Fruit fly (Drosophila melanogaster) whole organism, embryonic: ENCODE data around the gene Shc.
A peak's percentile ranks its signal among the peaks of the same experiment; 100 is the strongest.

Experiments used
- Atf3 ChIP-seq: fragments of 200-800 bp; sonication (Bioruptor generic); optimal IDR thresholded peaks from 3 replicates; lab custom pipeline; 2016; ENCODE audit warnings: missing biosample characterization, missing genetic modification characterization
- BEAF-32 ChIP-seq: fragments of 200-800 bp; sonication (Bioruptor generic); optimal IDR thresholded peaks from 3 replicates; lab custom pipeline; 2017; ENCODE audit warnings: missing biosample characterization, missing genetic modification characterization, mild to moderate bottlenecking, moderate library complexity, missing genetic modification reagents
- CG10274 ChIP-seq: fragments of 200-800 bp; sonication (Bioruptor generic); optimal IDR thresholded peaks from 3 replicates; lab custom pipeline; 2017; ENCODE audit warnings: missing biosample characterization, mild to moderate bottlenecking, missing genetic modification characterization
- CG10959 ChIP-seq: fragments of 200-800 bp; sonication (Bioruptor generic); IDR thresholded peaks from 2 replicates; pipeline ENCODE4 v1.3.6; 2022; ENCODE audit warnings: missing biosample characterization, missing genetic modification characterization
- CG10979 ChIP-seq: fragments of 200-800 bp; sonication (Bioruptor generic); optimal IDR thresholded peaks from 2 replicates; lab custom pipeline; 2018; ENCODE audit warnings: missing biosample characterization, mild to moderate bottlenecking, missing genetic modification characterization, moderate library complexity
- CG11085 ChIP-seq: fragments of 200-800 bp; sonication (Bioruptor generic); IDR thresholded peaks from 2 replicates; pipeline ENCODE4 v1.3.6; 2022; ENCODE audit warnings: missing biosample characterization, missing genetic modification characterization
- CG11247 ChIP-seq: fragments of 200-800 bp; sonication (Bioruptor generic); IDR thresholded peaks from 2 replicates; pipeline ENCODE4 v1.3.6; 2022; ENCODE audit warnings: missing biosample characterization, missing genetic modification characterization
- CG11560 ChIP-seq: fragments of 200-800 bp; sonication (Bioruptor generic); IDR thresholded peaks from 3 replicates; pipeline ENCODE4 v1.3.6; 2022; ENCODE audit warnings: missing biosample characterization, missing genetic modification characterization
- CG12236 ChIP-seq: fragments of 200-800 bp; sonication (Bioruptor generic); optimal IDR thresholded peaks from 2 replicates; lab custom pipeline; 2016; ENCODE audit warnings: missing biosample characterization, missing genetic modification characterization
- CG12299 ChIP-seq: fragments of 200-800 bp; sonication (Bioruptor generic); optimal IDR thresholded peaks from 2 replicates; lab custom pipeline; 2018; ENCODE audit warnings: missing biosample characterization, mild to moderate bottlenecking, missing genetic modification characterization
- CG13123 ChIP-seq: fragments of 200-800 bp; sonication (Bioruptor generic); optimal IDR thresholded peaks from 2 replicates; lab custom pipeline; 2016; ENCODE audit warnings: missing biosample characterization, missing genetic modification characterization
- CG14710 ChIP-seq: fragments of 200-800 bp; sonication (Bioruptor generic); optimal IDR thresholded peaks from 3 replicates; lab custom pipeline; 2019; ENCODE audit warnings: missing biosample characterization, mild to moderate bottlenecking, missing genetic modification characterization, moderate library complexity
- CG1603 ChIP-seq: fragments of 200-800 bp; sonication (Bioruptor generic); optimal IDR thresholded peaks from 2 replicates; lab custom pipeline; 2019; ENCODE audit warnings: missing biosample characterization, mild to moderate bottlenecking, missing genetic modification characterization, moderate library complexity
- CG17612 ChIP-seq: fragments of 200-800 bp; sonication (Bioruptor generic); IDR thresholded peaks from 2 replicates; pipeline ENCODE4 v1.3.6; 2022; ENCODE audit warnings: missing biosample characterization, missing genetic modification characterization
- CG18619 ChIP-seq: fragments of 200-800 bp; sonication (Bioruptor generic); optimal IDR thresholded peaks from 3 replicates; lab custom pipeline; 2017; ENCODE audit warnings: missing biosample characterization, mild to moderate bottlenecking, missing genetic modification characterization
- CG2889 ChIP-seq: fragments of 200-800 bp; sonication (Bioruptor generic); IDR thresholded peaks from 3 replicates; pipeline ENCODE4 v1.3.6; 2022; ENCODE audit warnings: missing biosample characterization, missing genetic modification characterization
- CG31365 ChIP-seq: fragments of 200-800 bp; sonication (Bioruptor generic); optimal IDR thresholded peaks from 2 replicates; lab custom pipeline; 2018; ENCODE audit warnings: missing biosample characterization, mild to moderate bottlenecking, missing genetic modification characterization
- CG31388 ChIP-seq: fragments of 200-800 bp; sonication (Bioruptor generic); optimal IDR thresholded peaks from 2 replicates; lab custom pipeline; 2016; ENCODE audit warnings: missing biosample characterization, missing genetic modification characterization
- CG33557 ChIP-seq: fragments of 200-800 bp; sonication (Bioruptor generic); optimal IDR thresholded peaks from 2 replicates; lab custom pipeline; 2019; ENCODE audit warnings: missing biosample characterization, mild to moderate bottlenecking, missing genetic modification characterization, moderate library complexity
- CG34376 ChIP-seq: fragments of 200-800 bp; sonication (Bioruptor generic); optimal IDR thresholded peaks from 2 replicates; lab custom pipeline; 2018; ENCODE audit warnings: missing biosample characterization, mild to moderate bottlenecking, missing genetic modification characterization
- CG5180 ChIP-seq: fragments of 200-800 bp; sonication (Bioruptor generic); optimal IDR thresholded peaks from 3 replicates; lab custom pipeline; 2017; ENCODE audit warnings: missing biosample characterization, missing genetic modification characterization, mild to moderate bottlenecking, moderate library complexity, missing genetic modification reagents
- CG6683 ChIP-seq: fragments of 200-800 bp; sonication (Bioruptor generic); optimal IDR thresholded peaks from 2 replicates; lab custom pipeline; 2017; ENCODE audit warnings: missing biosample characterization, mild to moderate bottlenecking, missing genetic modification characterization, missing genetic modification reagents
- CG6765 ChIP-seq: fragments of 200-800 bp; sonication (Bioruptor generic); optimal IDR thresholded peaks from 3 replicates; lab custom pipeline; 2017; ENCODE audit warnings: missing biosample characterization, mild to moderate bottlenecking, missing genetic modification characterization
- CG8089 ChIP-seq: fragments of 200-800 bp; sonication (Bioruptor generic); optimal IDR thresholded peaks from 3 replicates; lab custom pipeline; 2016; ENCODE audit warnings: missing biosample characterization, missing genetic modification characterization
- CoRest ChIP-seq: fragments of 200-800 bp; sonication (Bioruptor generic); optimal IDR thresholded peaks from 3 replicates; lab custom pipeline; 2018; ENCODE audit warnings: missing biosample characterization, mild to moderate bottlenecking, missing genetic modification characterization, moderate library complexity
- D ChIP-seq, 2 experiments: fragments of 200-800 bp in 1 of 2; fragments of >200 bp in 1 of 2; sonication (Bioruptor generic) in 1 of 2; optimal IDR thresholded peaks; 2 replicates in 1 of 2; 3 replicates in 1 of 2; lab custom pipeline; 2017; ENCODE audit warnings: mild to moderate bottlenecking in 1 of 2, missing biosample characterization in 1 of 2, missing genetic modification characterization in 1 of 2, missing genetic modification reagents in 1 of 2
- D19B ChIP-seq: fragments of 200-800 bp; sonication (Bioruptor generic); optimal IDR thresholded peaks from 2 replicates; lab custom pipeline; 2017; ENCODE audit warnings: missing biosample characterization, mild to moderate bottlenecking, missing genetic modification characterization
- Dek ChIP-seq: fragments of 200-800 bp; sonication (Bioruptor generic); optimal IDR thresholded peaks from 3 replicates; lab custom pipeline; 2019; ENCODE audit warnings: missing biosample characterization, mild to moderate bottlenecking, missing genetic modification characterization, moderate library complexity
- Dip3 ChIP-seq: fragments of 200-800 bp; sonication (Bioruptor generic); optimal IDR thresholded peaks from 3 replicates; lab custom pipeline; 2016; ENCODE audit warnings: missing biosample characterization, missing genetic modification characterization
- Mrtf ChIP-seq: fragments of 200-800 bp; sonication (Bioruptor generic); IDR thresholded peaks from 3 replicates; pipeline ENCODE4 v1.3.6; 2022; ENCODE audit warnings: missing biosample characterization, missing genetic modification characterization
- Neu2 ChIP-seq: fragments of 200-800 bp; sonication (Bioruptor generic); optimal IDR thresholded peaks from 3 replicates; lab custom pipeline; 2016; ENCODE audit warnings: missing biosample characterization, missing genetic modification characterization, borderline replicate concordance
- Nf-YB ChIP-seq: fragments of 200-800 bp; sonication (Bioruptor generic); optimal IDR thresholded peaks from 3 replicates; lab custom pipeline; 2019; ENCODE audit warnings: missing biosample characterization, mild to moderate bottlenecking, missing genetic modification characterization, moderate library complexity
- Poxn ChIP-seq: fragments of 200-800 bp; sonication (Bioruptor generic); IDR thresholded peaks from 2 replicates; pipeline ENCODE4 v1.3.6; 2022; ENCODE audit warnings: missing biosample characterization, missing genetic modification characterization
- Sox100B ChIP-seq: fragments of 200-800 bp; sonication (Bioruptor generic); optimal IDR thresholded peaks from 3 replicates; lab custom pipeline; 2018; ENCODE audit warnings: missing biosample characterization, mild to moderate bottlenecking, missing genetic modification characterization
- Sry-β ChIP-seq: fragments of 200-800 bp; sonication (Bioruptor generic); optimal IDR thresholded peaks from 2 replicates; lab custom pipeline; 2018; ENCODE audit warnings: missing biosample characterization, mild to moderate bottlenecking, missing genetic modification characterization, moderate library complexity
- Ssrp ChIP-seq: fragments of 200-800 bp; sonication (Bioruptor generic); optimal IDR thresholded peaks from 2 replicates; lab custom pipeline; 2018; ENCODE audit warnings: missing biosample characterization, mild to moderate bottlenecking, missing genetic modification characterization, moderate library complexity
- ash1 ChIP-seq: fragments of 200-800 bp; sonication (Bioruptor generic); optimal IDR thresholded peaks from 2 replicates; lab custom pipeline; 2018; ENCODE audit warnings: missing biosample characterization, mild to moderate bottlenecking, missing genetic modification characterization
- bcd ChIP-seq: fragments of 200-800 bp; sonication (Bioruptor generic); optimal IDR thresholded peaks from 2 replicates; lab custom pipeline; 2017; ENCODE audit warnings: missing biosample characterization, mild to moderate bottlenecking, missing genetic modification characterization
- crp ChIP-seq, 2 experiments: fragments of 200-800 bp; sonication (Bioruptor generic); optimal IDR thresholded peaks; 2 replicates in 1 of 2; 3 replicates in 1 of 2; lab custom pipeline; 2017; ENCODE audit warnings: missing biosample characterization in 2 of 2, missing genetic modification characterization in 2 of 2, mild to moderate bottlenecking in 1 of 2, moderate library complexity in 1 of 2
- dmrt99B ChIP-seq: fragments of 200-800 bp; sonication (Bioruptor generic); optimal IDR thresholded peaks from 2 replicates; lab custom pipeline; 2018; ENCODE audit warnings: missing biosample characterization, mild to moderate bottlenecking, missing genetic modification characterization, moderate library complexity
- insv ChIP-seq, 2 experiments: fragments of 200-800 bp; sonication (Bioruptor generic); optimal IDR thresholded peaks; 3 replicates each; lab custom pipeline; 2016 to 2018; ENCODE audit warnings: missing biosample characterization in 2 of 2, missing genetic modification characterization in 2 of 2
- jumu ChIP-seq: fragments of 200-800 bp; sonication (Bioruptor generic); optimal IDR thresholded peaks from 3 replicates; lab custom pipeline; 2016; ENCODE audit warnings: missing biosample characterization, missing genetic modification characterization
- kni ChIP-seq: fragments of 200-800 bp; sonication (Bioruptor generic); optimal IDR thresholded peaks from 3 replicates; lab custom pipeline; 2017; ENCODE audit warnings: mild to moderate bottlenecking, missing biosample characterization, missing genetic modification reagents, missing genetic modification characterization
- odd ChIP-seq: fragments of 200-800 bp; sonication (Bioruptor generic); optimal IDR thresholded peaks from 2 replicates; lab custom pipeline; 2017; ENCODE audit warnings: missing biosample characterization, mild to moderate bottlenecking, missing genetic modification characterization
- p53 ChIP-seq: fragments of 200-800 bp; sonication (Bioruptor generic); optimal IDR thresholded peaks from 2 replicates; lab custom pipeline; 2016; ENCODE audit warnings: missing biosample characterization, missing genetic modification characterization
- sens-2 ChIP-seq: fragments of 200-800 bp; sonication (Bioruptor generic); IDR thresholded peaks from 2 replicates; pipeline ENCODE4 v1.3.6; 2022; ENCODE audit warnings: missing biosample characterization, missing genetic modification characterization
- ssp ChIP-seq: fragments of 200-800 bp; sonication (Bioruptor generic); IDR thresholded peaks from 2 replicates; pipeline ENCODE4 v1.3.6; 2022; ENCODE audit warnings: missing biosample characterization, missing genetic modification characterization
- twi ChIP-seq: fragments of 200-800 bp; optimal IDR thresholded peaks from 2 replicates; lab custom pipeline; 2019; ENCODE audit warnings: missing biosample characterization, mild to moderate bottlenecking, missing genetic modification characterization, moderate library complexity
- unc-4 ChIP-seq: fragments of 200-800 bp; sonication (Bioruptor generic); IDR thresholded peaks from 2 replicates; pipeline ENCODE4 v1.3.6; 2022; ENCODE audit warnings: missing biosample characterization, missing genetic modification characterization; ENCODE audit not compliant: partially characterized antibody

Shc gene

DNA sequence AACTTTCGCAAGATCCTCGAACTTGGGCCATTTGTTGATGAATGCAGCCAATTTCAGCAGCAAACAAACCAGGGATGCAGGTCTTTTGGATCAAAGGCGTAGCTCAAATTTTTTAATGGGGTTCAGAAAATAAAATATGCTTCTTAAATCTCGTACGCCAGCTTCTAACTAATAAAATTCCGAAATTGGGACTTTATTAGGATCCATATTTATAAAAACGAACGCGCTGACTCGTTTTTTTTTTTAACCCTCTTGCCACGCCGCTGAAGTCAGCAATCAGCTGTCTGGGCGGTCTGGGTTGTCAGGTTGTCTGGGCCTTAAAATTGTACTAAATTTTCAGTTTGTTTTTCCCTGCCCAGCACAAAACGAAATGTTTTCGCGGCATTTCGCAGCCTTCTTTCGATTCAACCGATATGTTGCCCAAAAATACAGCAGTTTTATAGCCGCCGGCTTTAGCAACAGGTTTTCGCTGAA lies 30.8 kb downstream of the Shc start, which contains the start of gene CG3437 (continued):
- TF ChIP-seq Dek (tag; lab: Kevin White, UChicago) = peak; percentile 98
- peak; percentile 95 for TF ChIP-seq Neu2
- peak; percentile 74 for TF ChIP-seq Sry-β (GFP tag; lab: Kevin White, UChicago)
- TF ChIP-seq CG5180 (GFP tag; lab: Kevin White, UChicago) = peak; percentile 91
- peak; percentile 94 for TF ChIP-seq CG31388 (GFP tag; lab: Kevin White, UChicago)
- TF ChIP-seq CG11247 (GFP tag; lab: Robert Waterston, UW) = peak; percentile 99
- peak; percentile 98 for TF ChIP-seq CG17612 (GFP tag; lab: Robert Waterston, UW)
- peak; percentile 93 for TF ChIP-seq twi
- peak; percentile 99 for TF ChIP-seq CoRest (tag; lab: Kevin White, UChicago)
- TF ChIP-seq Nf-YB = peak; percentile 87
- TF ChIP-seq Ssrp (tag; lab: Kevin White, UChicago) = peak; percentile 98
- TF ChIP-seq CG6683 = peak; percentile 97
- TF ChIP-seq odd = peak; percentile 98
- TF ChIP-seq ssp (GFP tag; lab: Robert Waterston, UW) = peak; percentile 95
- no peak for TF ChIP-seq D (optimal IDR thresholded peaks at IDR 0.05; lab: Kevin White, UChicago)
- peak; percentile 98 for TF ChIP-seq D (GFP tag; optimal IDR thresholded peaks at IDR 0.05; lab: Kevin White, UChicago)
- TF ChIP-seq CG33557 (GFP tag; lab: Kevin White, UChicago) = peak; percentile 97
- TF ChIP-seq CG11085 (GFP tag; lab: Robert Waterston, UW) = peak; percentile 99
- peak; percentile 98 for TF ChIP-seq CG18619 (GFP tag; lab: Kevin White, UChicago)
- TF ChIP-seq CG34376 (GFP tag; lab: Kevin White, UChicago) = peak; percentile 99
- peak; percentile 96 for TF ChIP-seq ash1 (GFP tag; lab: Kevin White, UChicago)
- peak; percentile 99 for TF ChIP-seq CG10959 (GFP tag; lab: Robert Waterston, UW)
- peak; percentile 99 for TF ChIP-seq CG6765 (GFP tag; lab: Kevin White, UChicago)
- peak; percentile 93 for TF ChIP-seq CG10274
- peak; percentile 26 to 81 for TF ChIP-seq insv (GFP tag; optimal IDR thresholded peaks at IDR 0.05; lab: Kevin White, UChicago)
- TF ChIP-seq CG10979 (tag; lab: Kevin White, UChicago) = peak; percentile 99
- peak; percentile 99 for TF ChIP-seq sens-2 (GFP tag; lab: Robert Waterston, UW)
- peak; percentile 94 for TF ChIP-seq D19B (GFP tag; lab: Kevin White, UChicago)
- TF ChIP-seq Poxn (GFP tag; lab: Robert Waterston, UW) = peak; percentile 96
- TF ChIP-seq kni (GFP tag; lab: Kevin White, UChicago) = peak; percentile 97
- peak; percentile 97 for TF ChIP-seq CG8089
- peak; percentile 98 for TF ChIP-seq CG14710
- TF ChIP-seq CG31365 = peak; percentile 93
- TF ChIP-seq CG11560 = peak; percentile 94
- peak; percentile 95 for TF ChIP-seq p53 (GFP tag; lab: Kevin White, UChicago)
- peak; percentile 99 for TF ChIP-seq bcd (GFP tag; lab: Kevin White, UChicago)
- peak; percentile 98 for TF ChIP-seq CG2889 (GFP tag; lab: Robert Waterston, UW)
- peak; percentile 99 for TF ChIP-seq jumu
- peak; percentile 47 for TF ChIP-seq BEAF-32 (GFP tag; lab: Kevin White, UChicago)
- TF ChIP-seq dmrt99B (tag; lab: Kevin White, UChicago) = peak; percentile 98
- peak; percentile 96 for TF ChIP-seq Sox100B (GFP tag; lab: Kevin White, UChicago)
- TF ChIP-seq CG13123 (GFP tag; lab: Kevin White, UChicago) = peak; percentile 96
- peak; percentile 98 for TF ChIP-seq Atf3 (GFP tag; lab: Kevin White, UChicago)
- TF ChIP-seq crp (GFP tag; optimal IDR thresholded peaks at IDR 0.05; lab: Kevin White, UChicago) = peak; percentile 46 to 92
- peak; percentile 97 for TF ChIP-seq CG12299 (tag; lab: Kevin White, UChicago)
- peak; percentile 96 for TF ChIP-seq CG1603 (tag; lab: Kevin White, UChicago)
- TF ChIP-seq CG12236 (GFP tag; lab: Kevin White, UChicago) = peak; percentile 97
- peak; percentile 99 for TF ChIP-seq Mrtf (GFP tag; lab: Robert Waterston, UW)
- peak; percentile 99 for TF ChIP-seq Dip3 (GFP tag; lab: Kevin White, UChicago)
- 0 out of 2 replicates have a peak, but pooled peaks have one; percentile 30 for TF ChIP-seq unc-4
